Fruit fly (Drosophila melanogaster) whole organism, pupa: Measurements from ENCODE around the gene CG5079.

ENCODE experiments used
- CG10348 ChIP-seq: fragments of 200-800 bp; sonication (Bioruptor generic); IDR thresholded peaks from 2 replicates; pipeline ENCODE4 v1.3.6; 2022; ENCODE audit warnings: missing biosample characterization, missing genetic modification characterization
- CG12605 ChIP-seq: fragments of 200-800 bp; sonication (Bioruptor generic); IDR thresholded peaks from 2 replicates; pipeline ENCODE4 v1.3.6; 2022; ENCODE audit warnings: missing biosample characterization, missing genetic modification characterization
- CG13204 ChIP-seq: fragments of 200-800 bp; sonication (Bioruptor generic); optimal IDR thresholded peaks from 2 replicates; lab custom pipeline; 2018; ENCODE audit warnings: missing biosample characterization, mild to moderate bottlenecking, missing genetic modification characterization, moderate library complexity
- CG14655 ChIP-seq: fragments of 200-800 bp; sonication (Bioruptor generic); optimal IDR thresholded peaks from 3 replicates; lab custom pipeline; 2017; ENCODE audit warnings: mild to moderate bottlenecking, missing biosample characterization, missing genetic modification reagents, missing genetic modification characterization
- CG15710 ChIP-seq: fragments of 200-800 bp; sonication (Bioruptor generic); optimal IDR thresholded peaks from 2 replicates; lab custom pipeline; 2018; ENCODE audit warnings: missing biosample characterization, mild to moderate bottlenecking, missing genetic modification characterization, moderate library complexity
- CG17806 ChIP-seq: fragments of 200-800 bp; sonication (Bioruptor generic); optimal IDR thresholded peaks from 2 replicates; lab custom pipeline; 2018; ENCODE audit warnings: missing biosample characterization, mild to moderate bottlenecking, missing genetic modification characterization, moderate library complexity
- CG32121 ChIP-seq: fragments of 200-800 bp; sonication (Bioruptor generic); IDR thresholded peaks from 2 replicates; pipeline ENCODE4 v1.3.6; 2022; ENCODE audit warnings: missing biosample characterization, missing genetic modification characterization
- CG34367 ChIP-seq: fragments of 200-800 bp; sonication (Bioruptor generic); optimal IDR thresholded peaks from 2 replicates; lab custom pipeline; 2018; ENCODE audit warnings: missing biosample characterization, mild to moderate bottlenecking, missing genetic modification characterization
- CG4496 ChIP-seq: fragments of 200-800 bp; sonication (Bioruptor generic); IDR thresholded peaks from 3 replicates; pipeline ENCODE4 v1.3.6; 2022; ENCODE audit warnings: missing biosample characterization, missing genetic modification characterization
- CG8159 ChIP-seq: fragments of 200-800 bp; sonication (Bioruptor generic); optimal IDR thresholded peaks from 3 replicates; lab custom pipeline; 2018; ENCODE audit warnings: missing biosample characterization, mild to moderate bottlenecking, missing genetic modification characterization, moderate library complexity
- CG8301 ChIP-seq: fragments of 200-800 bp; sonication (Bioruptor generic); optimal IDR thresholded peaks from 2 replicates; lab custom pipeline; 2018; ENCODE audit warnings: missing biosample characterization, mild to moderate bottlenecking, missing genetic modification characterization
- CG9948 ChIP-seq: fragments of 200-800 bp; sonication (Bioruptor generic); optimal IDR thresholded peaks from 2 replicates; lab custom pipeline; 2018; ENCODE audit warnings: missing biosample characterization, mild to moderate bottlenecking, missing genetic modification characterization, moderate library complexity
- D1 ChIP-seq: fragments of 200-800 bp; sonication (Bioruptor generic); optimal IDR thresholded peaks from 2 replicates; lab custom pipeline; 2018; ENCODE audit warnings: missing biosample characterization, mild to moderate bottlenecking, missing genetic modification characterization, moderate library complexity
- EcR ChIP-seq: fragments of 200-800 bp; sonication (Bioruptor generic); optimal IDR thresholded peaks from 3 replicates; lab custom pipeline; 2019; ENCODE audit warnings: missing biosample characterization, missing genetic modification characterization, mild to moderate bottlenecking, moderate library complexity, missing genetic modification reagents
- Ets98B ChIP-seq: fragments of 200-800 bp; sonication (Bioruptor generic); IDR thresholded peaks from 2 replicates; pipeline ENCODE4 v1.3.6; 2022; ENCODE audit warnings: missing biosample characterization, missing genetic modification characterization
- Pif1A ChIP-seq: fragments of 200-800 bp; sonication (Bioruptor generic); optimal IDR thresholded peaks from 3 replicates; lab custom pipeline; 2016; ENCODE audit warnings: missing biosample characterization, missing genetic modification characterization
- Pif1B ChIP-seq: fragments of 200-800 bp; sonication (Bioruptor generic); optimal IDR thresholded peaks from 3 replicates; lab custom pipeline; 2016; ENCODE audit warnings: missing biosample characterization, missing genetic modification characterization
- Snoo ChIP-seq: fragments of 200-800 bp; sonication (Bioruptor generic); optimal IDR thresholded peaks from 3 replicates; lab custom pipeline; 2017; ENCODE audit warnings: missing biosample characterization, mild to moderate bottlenecking, missing genetic modification characterization, inconsistent platforms
- fd96Ca ChIP-seq: fragments of 200-800 bp; sonication (Bioruptor generic); IDR thresholded peaks from 3 replicates; pipeline ENCODE4 v1.3.6; 2022; ENCODE audit warnings: missing biosample characterization, missing genetic modification characterization
- gl ChIP-seq: fragments of 200-800 bp; sonication (Bioruptor generic); optimal IDR thresholded peaks from 2 replicates; lab custom pipeline; 2018; ENCODE audit warnings: missing biosample characterization, mild to moderate bottlenecking, missing genetic modification characterization
- rn ChIP-seq: fragments of 200-800 bp; sonication (Bioruptor generic); IDR thresholded peaks from 2 replicates; pipeline ENCODE4 v1.3.6; 2022; ENCODE audit warnings: missing biosample characterization, missing genetic modification characterization

Gene CG5079

DNA sequence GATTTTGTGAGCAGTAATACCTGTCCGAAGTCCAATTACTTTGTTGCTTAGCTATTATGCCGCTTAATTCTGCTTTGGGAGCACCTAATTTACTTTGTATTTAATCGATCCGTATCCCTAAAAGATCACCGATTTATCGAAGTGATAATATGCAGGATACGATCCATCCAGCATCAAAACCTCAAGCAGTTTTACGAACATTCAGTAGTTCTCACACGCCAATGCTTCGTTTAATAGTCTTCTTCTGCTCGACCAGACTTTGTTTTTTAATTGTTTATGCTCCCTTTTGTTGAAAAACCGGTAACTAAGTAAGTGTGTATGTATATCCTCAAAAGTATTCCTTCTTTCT is 34.8 kb downstream of the CG5079 start:
- TF ChIP-seq CG14655 (peak; percentile 3), Ets98B (GFP tag; lab: Robert Waterston, UW) (no peak)
- TF ChIP-seq, all 21 proteins: peak for 1

DNA sequence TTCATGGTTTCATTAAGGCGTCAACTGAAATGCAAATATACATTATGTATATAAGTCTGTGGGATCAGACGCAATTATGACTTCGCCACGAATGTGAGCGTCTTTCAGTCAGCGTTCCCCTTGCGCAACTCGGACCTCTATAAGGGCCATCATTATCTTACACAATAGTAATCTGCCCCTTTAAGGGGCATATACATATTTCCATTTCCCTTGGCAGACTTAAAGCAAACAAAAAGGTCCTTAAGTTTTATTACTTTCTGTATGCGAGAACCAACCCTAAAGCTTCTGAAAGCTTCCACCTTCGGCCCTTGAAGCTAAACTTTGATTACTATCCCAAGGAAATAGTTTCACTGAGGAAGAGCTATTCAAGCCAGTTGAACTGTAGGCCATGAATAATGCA is 37.0 kb downstream of the CG5079 start:
- TF ChIP-seq CG13204 (GFP tag; lab: Kevin White, UChicago) (no peak), Snoo (no peak), CG17806 (tag; lab: Kevin White, UChicago) (no peak), CG15710 (tag; lab: Kevin White, UChicago) (no peak), CG32121 (GFP tag; lab: Robert Waterston, UW) (no peak), CG4496 (no peak), CG14655 (no peak), fd96Ca (GFP tag; lab: Robert Waterston, UW) (no peak), CG8159 (tag; lab: Kevin White, UChicago) (no peak), CG34367 (tag; lab: Kevin White, UChicago) (no peak), rn (no peak), Pif1B (GFP tag; lab: Kevin White, UChicago) (no peak), CG9948 (no peak), EcR (no peak), CG12605 (GFP tag; lab: Robert Waterston, UW) (no peak)

DNA sequence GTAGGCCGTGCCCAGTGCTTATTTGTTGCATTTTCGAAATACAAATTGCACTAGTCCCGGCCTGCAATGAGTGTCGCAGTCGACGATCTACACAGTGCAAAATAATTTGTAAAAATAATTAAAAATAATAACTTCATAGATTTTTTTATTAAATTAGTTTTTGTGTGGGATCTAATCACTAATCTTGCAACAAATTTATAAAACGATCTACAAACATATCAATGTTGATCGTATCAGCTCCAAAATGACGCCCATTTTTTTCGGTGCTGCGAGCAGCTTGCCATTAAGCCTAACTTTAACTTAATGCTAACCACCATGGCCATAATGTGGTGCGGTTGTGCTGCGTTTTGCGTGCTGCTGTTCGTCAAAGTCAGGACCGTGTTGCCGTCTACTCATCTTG is 37.9 kb downstream of the CG5079 start:
- TF ChIP-seq Pif1B (GFP tag; lab: Kevin White, UChicago) (peak; percentile 59), CG4496 (peak; percentile 60; the same call in 2 of the 3 replicates), CG9948 (peak; percentile 35), CG10348 (GFP tag; lab: Robert Waterston, UW) (no peak), CG32121 (GFP tag; lab: Robert Waterston, UW) (peak; percentile 63), EcR (no peak), gl (tag; lab: Kevin White, UChicago) (no peak), D1 (tag; lab: Kevin White, UChicago) (no peak), rn (peak; percentile 27; the same call in 1 of the 2 replicates), Snoo (peak; percentile 34), CG8159 (tag; lab: Kevin White, UChicago) (peak; percentile 64), Ets98B (GFP tag; lab: Robert Waterston, UW) (peak; percentile 35; the same call in 1 of the 2 replicates), fd96Ca (GFP tag; lab: Robert Waterston, UW) (peak; percentile 68; the same call in 2 of the 3 replicates), CG34367 (tag; lab: Kevin White, UChicago) (peak; percentile 20), CG13204 (GFP tag; lab: Kevin White, UChicago) (no peak), CG14655 (peak; percentile 60), CG17806 (tag; lab: Kevin White, UChicago) (peak; percentile 62), CG8301 (tag; lab: Kevin White, UChicago) (peak; percentile 53), Pif1A (GFP tag; lab: Kevin White, UChicago) (no peak), CG12605 (GFP tag; lab: Robert Waterston, UW) (peak; percentile 70), CG15710 (tag; lab: Kevin White, UChicago) (peak; percentile 41)

DNA sequence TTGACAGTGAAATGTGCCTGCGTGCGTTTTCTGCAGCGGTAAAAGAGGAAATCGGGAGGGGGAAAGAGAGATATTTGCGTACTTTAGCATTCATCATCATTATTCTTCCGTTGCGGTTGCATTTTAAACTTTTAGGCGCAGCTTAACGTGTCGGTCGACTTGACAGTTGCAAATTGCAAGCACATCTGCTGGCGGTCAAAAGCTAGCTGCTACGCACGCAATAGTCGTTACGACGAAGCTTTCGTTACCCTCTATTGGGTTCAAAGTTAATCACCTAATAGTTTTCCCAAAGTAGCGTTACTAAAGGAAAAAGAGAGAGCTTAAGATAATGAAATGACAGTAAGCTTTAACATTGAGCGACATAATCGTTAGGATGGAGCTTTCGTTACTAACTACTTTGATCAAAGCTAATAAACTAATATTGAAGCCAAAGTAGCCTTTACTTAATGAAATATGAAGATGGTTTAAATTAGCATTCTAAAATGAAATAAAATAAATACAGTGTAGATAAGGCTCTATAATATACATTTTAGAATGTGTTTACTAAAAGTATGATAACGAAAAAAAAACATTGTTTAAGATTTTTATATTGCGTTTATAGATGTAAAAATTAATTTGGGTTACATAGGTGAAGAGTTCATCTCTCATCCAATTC is 38.7 kb downstream of the CG5079 start:
- TF ChIP-seq CG10348 (GFP tag; lab: Robert Waterston, UW) (no peak), Ets98B (GFP tag; lab: Robert Waterston, UW) (peak; percentile 32; the same call in 1 of the 2 replicates)

DNA sequence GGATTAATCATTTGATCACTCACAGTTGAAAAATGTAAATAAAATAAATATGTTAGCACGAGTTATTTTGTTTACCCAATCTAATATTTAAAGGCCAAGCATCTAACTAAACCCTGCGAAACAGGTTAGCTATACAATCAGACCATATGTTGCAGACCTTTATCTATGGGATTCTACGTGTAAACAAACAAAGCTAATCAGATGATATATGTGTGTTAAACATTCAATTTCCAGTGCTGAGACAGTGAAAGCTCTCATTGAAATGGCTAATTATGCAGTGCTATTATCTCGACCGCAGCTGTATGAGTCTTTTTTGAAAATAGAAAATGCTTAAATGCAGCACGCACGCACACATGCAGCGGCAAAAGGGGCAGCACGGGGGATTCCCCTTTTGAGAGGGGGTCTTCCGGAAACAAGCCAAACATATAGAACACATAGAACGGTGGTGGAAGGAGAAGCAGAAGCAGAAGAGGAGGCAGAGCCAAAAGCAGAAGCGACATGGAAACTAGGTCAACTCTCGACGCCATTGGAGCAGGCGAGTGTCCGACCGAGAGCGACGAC is 46.5 kb downstream of the CG5079 start:
- no peak for TF ChIP-seq CG12605 (GFP tag; lab: Robert Waterston, UW)
- TF ChIP-seq Snoo, result no peak
- TF ChIP-seq CG34367 (tag; lab: Kevin White, UChicago), result no peak
- TF ChIP-seq CG32121 (GFP tag; lab: Robert Waterston, UW), result no peak; the same call in 1 of the 2 replicates
- no peak for TF ChIP-seq CG13204 (GFP tag; lab: Kevin White, UChicago)
- TF ChIP-seq fd96Ca (GFP tag; lab: Robert Waterston, UW), result no peak
- TF ChIP-seq D1 (tag; lab: Kevin White, UChicago), result no peak
- TF ChIP-seq EcR, result no peak
- TF ChIP-seq CG8301 (tag; lab: Kevin White, UChicago), result no peak
- no peak for TF ChIP-seq Ets98B (GFP tag; lab: Robert Waterston, UW)
- no peak for TF ChIP-seq CG9948
- no peak for TF ChIP-seq Pif1B (GFP tag; lab: Kevin White, UChicago)
- no peak for TF ChIP-seq rn
- TF ChIP-seq Pif1A (GFP tag; lab: Kevin White, UChicago), result no peak
- no peak for TF ChIP-seq gl (tag; lab: Kevin White, UChicago)
- TF ChIP-seq CG4496, result no peak
- no peak for TF ChIP-seq CG8159 (tag; lab: Kevin White, UChicago)

DNA sequence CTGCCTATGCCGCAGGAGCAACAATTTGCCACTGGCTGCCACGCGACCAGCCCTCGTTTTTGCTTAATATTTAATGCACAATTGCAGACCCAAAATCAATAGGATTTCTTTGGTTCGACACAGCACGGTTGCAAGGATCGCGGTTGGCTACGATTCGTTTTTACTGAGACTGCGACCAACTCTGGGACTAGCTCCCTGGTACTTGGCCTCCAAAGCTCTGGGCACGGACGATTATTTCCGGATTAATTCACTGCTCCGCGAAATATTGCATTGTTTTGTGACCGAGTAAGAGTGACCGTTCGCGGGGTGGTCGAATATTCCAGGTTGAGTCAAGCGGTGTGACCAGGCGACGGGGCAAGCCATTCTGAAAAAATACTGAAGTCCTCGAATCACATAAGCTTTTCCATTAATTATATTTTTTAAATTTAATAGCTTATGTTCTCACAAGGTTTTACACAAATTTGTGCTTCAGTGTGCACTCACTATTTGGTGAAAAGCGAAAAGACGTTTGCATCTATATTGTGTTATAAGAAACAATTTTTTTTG is 47.6 kb downstream of the CG5079 start, which contains the start of gene Tnks:
Gene Tnks, minus strand, starts transcription at position 302 of the 546 bp plus-strand sequence.
- TF ChIP-seq gl (tag; lab: Kevin White, UChicago) (no peak), CG8301 (tag; lab: Kevin White, UChicago) (no peak), Pif1B (GFP tag; lab: Kevin White, UChicago) (no peak), CG12605 (GFP tag; lab: Robert Waterston, UW) (no peak), rn (no peak), fd96Ca (GFP tag; lab: Robert Waterston, UW) (0 out of 3 replicates have a peak, but pooled peaks have one; percentile 19), CG13204 (GFP tag; lab: Kevin White, UChicago) (no peak), CG4496 (no peak), Snoo (no peak), CG32121 (GFP tag; lab: Robert Waterston, UW) (no peak), CG8159 (tag; lab: Kevin White, UChicago) (peak; percentile 5), CG15710 (tag; lab: Kevin White, UChicago) (no peak), CG34367 (tag; lab: Kevin White, UChicago) (no peak), CG9948 (no peak)
- TF ChIP-seq, all 21 proteins: peak for 2
